Worm (Caenorhabditis elegans) whole organism, dauer: Measurements from ENCODE around the gene cyp-32B1.

ENCODE experiments used
- unc-62 ChIP-seq: sonication (generic microtip); optimal IDR thresholded peaks from 2 replicates; lab custom pipeline; 2017; ENCODE audit warnings: missing biosample characterization, missing genetic modification reagents, missing genetic modification characterization

Gene cyp-32B1

DNA sequence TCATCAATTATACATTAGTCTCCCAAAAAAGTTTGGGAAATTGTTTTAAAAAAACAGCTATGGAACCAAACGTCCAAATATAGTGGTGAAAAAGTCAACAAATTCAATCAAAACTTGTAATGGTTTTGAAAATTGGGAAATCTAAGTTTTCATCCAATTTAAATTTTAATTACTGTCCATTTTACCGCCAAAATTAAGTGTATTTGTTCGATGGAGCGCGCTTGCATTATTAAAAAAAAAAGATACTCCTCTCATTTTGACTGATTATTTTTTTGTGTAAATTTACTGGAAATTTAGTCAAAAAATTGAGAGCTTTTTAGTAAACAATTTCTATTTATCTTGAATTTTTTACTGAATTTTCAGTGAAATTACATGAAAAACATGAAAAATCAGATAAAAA is 26.8 kb downstream of the cyp-32B1 start:
- TF ChIP-seq unc-62 (GFP tag; lab: Kevin White, UChicago) = no peak

DNA sequence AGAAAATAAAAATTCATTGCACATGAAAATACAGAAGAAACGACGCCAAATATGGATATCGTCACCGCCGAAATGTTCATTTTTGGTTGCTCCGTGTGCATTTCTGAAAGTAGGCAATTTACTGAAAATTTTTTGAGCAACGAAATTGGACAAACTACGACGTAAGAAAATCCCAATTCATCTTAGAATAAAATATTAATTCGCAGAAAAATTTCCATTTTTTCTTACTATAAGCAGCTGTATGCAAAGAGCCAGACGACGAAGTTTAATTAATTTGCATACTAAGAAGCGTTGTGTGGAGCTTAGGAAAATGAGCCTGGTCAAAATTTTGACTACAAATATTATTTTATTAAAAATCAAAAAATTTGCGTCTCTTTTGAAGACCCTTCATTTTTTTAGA is 34.5 kb downstream of the cyp-32B1 start, which contains the start of gene srbc-19:
Gene srbc-19 (minus strand): TSS at position 101 of the 400 bp plus-strand sequence.
- no peak for TF ChIP-seq unc-62 (GFP tag; lab: Kevin White, UChicago)

DNA sequence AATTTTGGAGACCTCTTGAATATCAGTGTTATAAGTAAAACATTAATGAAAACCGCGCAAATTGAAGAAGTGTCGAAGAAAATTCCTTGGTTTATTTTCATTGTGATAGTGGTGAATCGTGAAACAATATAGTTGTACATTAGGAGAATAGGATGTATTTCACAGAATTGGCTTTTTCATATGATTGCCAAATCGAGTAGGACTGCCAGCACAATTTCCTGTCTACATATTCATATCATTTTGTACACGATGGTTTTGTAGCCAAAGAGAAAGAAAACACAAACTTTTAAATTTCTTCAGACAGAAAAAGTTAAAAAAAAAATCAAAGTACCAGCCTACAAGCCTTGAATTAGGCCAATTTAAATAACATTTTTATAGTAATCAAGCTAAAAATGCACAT is 37.5 kb downstream of the cyp-32B1 start, which contains the start of gene str-255:
Gene str-255 (minus strand): TSS at position 101 of the 400 bp plus-strand sequence.
- no peak for TF ChIP-seq unc-62 (GFP tag; lab: Kevin White, UChicago)

DNA sequence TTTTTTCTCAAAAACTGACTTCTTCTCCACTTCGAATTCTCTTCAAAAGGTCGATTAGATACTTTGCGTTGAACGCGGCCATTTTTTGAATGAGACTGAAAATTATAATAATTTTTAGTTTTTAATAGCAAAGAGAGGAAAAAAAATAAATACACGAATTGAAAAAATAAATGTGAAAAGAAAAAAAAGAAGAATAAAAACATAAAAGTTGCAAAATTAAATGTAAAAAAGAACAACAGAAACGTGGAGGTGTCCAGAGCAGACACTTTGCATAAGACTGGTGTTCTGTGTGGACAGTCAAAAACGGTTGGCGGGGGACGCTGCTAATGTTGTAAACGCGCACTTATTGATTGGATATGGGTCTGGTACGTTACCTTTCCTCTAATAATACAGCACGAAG is 41.9 kb downstream of the cyp-32B1 start, which contains the start of gene C45H4.14:
Gene C45H4.14 (minus strand): TSS at position 101 of the 400 bp plus-strand sequence.
- no peak for TF ChIP-seq unc-62 (GFP tag; lab: Kevin White, UChicago)

DNA sequence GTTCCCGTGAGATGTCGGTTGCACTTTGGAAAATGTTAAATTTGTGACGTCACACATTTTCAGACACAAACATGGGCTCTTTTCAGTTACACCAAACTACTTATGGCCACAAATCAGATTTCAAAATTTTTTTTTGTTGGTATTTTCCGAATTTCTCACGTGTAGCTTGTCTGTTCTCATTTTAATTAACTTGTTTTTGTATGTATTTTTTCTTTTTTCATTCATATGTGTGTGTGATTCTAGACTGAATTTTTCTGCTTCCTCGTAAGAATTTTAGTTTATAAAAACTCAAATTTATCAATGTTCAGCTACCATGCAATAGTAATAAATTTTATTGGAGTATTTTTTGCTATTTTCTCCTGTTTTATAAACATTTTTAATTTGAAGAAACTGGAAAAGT is 44.4 kb downstream of the cyp-32B1 start, which contains the start of gene srbc-22:
Gene srbc-22 (plus strand): TSS at position 301 of the 400 bp plus-strand sequence.
- no peak for TF ChIP-seq unc-62 (GFP tag; lab: Kevin White, UChicago)

DNA sequence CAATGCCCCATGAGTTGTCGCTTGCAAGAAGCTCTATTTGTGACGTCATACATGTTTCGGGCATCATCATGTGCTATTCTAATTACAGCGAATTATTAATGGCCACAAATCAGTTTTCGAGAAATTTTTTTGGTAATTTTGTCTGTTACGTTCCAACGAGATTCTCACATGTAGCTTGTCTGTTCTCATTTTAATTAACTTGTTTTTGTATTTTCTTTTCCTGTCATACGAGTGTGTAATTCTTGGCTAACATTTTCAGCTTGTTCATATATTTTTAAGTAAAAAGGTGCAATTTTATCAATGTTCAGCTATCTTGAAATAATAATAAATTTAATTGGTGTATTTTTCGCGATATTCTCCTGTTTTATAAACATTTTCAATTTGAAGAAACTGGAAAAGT is 46.0 kb downstream of the cyp-32B1 start, which contains the start of gene srbc-21:
Gene srbc-21 (plus strand): TSS at position 301 of the 400 bp plus-strand sequence.
- TF ChIP-seq unc-62 (GFP tag; lab: Kevin White, UChicago) = no peak

DNA sequence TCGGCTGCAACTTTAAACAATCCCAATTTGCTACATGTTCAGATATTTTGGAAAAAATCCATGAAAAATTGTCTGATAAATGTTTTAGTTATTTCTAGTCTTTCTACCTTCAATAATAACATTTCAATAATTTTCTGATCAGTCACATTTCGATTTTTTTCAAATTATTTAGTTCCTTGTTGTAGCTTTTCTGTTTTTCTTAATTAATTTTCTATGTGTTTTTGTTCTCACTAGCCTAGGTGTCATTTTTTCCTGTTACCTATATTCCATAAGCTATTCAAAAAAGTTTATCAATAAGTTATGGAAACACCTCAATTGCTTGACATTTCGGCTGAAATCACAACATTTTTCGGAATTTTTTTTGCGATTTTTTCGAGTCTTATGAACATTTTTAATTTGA is 47.9 kb downstream of the cyp-32B1 start, which contains the start of gene srbc-23:
Gene srbc-23 (plus strand): TSS at position 301 of the 400 bp plus-strand sequence.
- TF ChIP-seq unc-62 (GFP tag; lab: Kevin White, UChicago) = no peak

DNA sequence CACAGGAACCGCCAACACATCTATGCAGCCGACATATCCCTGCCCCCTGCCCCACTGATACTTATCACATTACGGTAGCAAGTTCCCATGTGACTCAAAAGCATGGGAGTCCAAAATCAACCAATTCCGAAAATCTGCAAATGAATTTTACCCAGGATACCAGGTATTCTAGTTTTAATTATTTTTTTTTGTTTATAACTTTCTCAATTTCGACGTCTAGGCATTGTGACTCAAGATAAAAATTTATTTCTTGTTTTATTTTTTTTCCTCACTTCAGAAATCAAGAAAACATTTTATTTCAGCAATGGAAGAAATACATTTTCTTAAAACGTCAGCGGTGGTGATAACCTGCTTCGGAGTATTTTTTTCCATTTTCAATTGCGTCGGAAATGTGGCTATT is 49.8 kb downstream of the cyp-32B1 start, which contains the start of gene srbc-24:
Gene srbc-24 (plus strand): TSS at position 301 of the 400 bp plus-strand sequence.
- no peak for TF ChIP-seq unc-62 (GFP tag; lab: Kevin White, UChicago)

DNA sequence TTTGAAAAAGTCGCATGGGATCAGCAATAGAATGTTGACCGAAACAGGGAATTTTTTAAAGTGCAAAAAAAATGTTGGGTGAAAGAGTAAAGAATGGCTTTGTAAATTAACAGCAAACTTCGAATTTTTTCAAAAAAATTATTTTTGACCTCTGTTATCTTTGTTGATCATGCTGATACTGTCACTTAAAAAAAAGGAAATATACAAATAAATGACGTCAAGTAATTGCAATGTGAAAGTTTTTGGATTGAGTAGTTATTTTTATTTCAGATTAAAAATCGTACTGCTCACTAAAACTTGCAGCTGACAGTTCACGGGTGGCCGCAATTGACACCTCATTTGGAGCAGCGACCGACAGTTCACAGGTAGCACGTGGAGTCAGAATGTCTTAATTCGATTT is 50.3 kb downstream of the cyp-32B1 start, which contains the start of gene C45H4.13:
Gene C45H4.13 (minus strand): TSS at position 101 of the 400 bp plus-strand sequence.
- no peak for TF ChIP-seq unc-62 (GFP tag; lab: Kevin White, UChicago)

DNA sequence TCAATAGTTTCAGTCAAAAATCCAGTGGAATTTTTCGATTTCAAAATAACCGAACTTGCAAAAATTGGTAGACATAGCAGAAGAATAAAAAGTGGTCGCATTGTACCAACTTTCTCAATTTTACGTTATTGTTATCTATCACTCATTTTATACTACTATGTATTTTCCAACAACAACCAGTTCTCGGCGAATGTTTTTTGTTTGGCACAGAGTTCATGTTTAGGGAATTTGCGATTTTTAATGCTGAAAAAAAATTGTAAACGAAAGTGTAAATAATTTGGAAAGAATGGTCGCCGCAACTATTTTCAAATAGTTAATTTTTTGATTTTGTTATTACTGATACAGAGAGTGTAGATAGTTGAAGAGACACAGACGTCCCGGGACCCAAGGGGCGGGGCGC is 51.8 kb downstream of the cyp-32B1 start, which contains the start of gene C45H4.21:
Gene C45H4.21 (minus strand): TSS at position 101 of the 400 bp plus-strand sequence.
- no peak for TF ChIP-seq unc-62 (GFP tag; lab: Kevin White, UChicago)
